Worm (Caenorhabditis elegans) whole organism, L2 larva: ENCODE results near the gene set-30.

ENCODE experiments used
- C34F6.9 ChIP-seq: fragments of 150-350 bp; optimal IDR thresholded peaks from 2 replicates; lab custom pipeline; 2014; ENCODE audit warnings: missing biosample characterization, missing genetic modification characterization
- F13H6.1 ChIP-seq: sonication (generic microtip); optimal IDR thresholded peaks from 2 replicates; lab custom pipeline; 2016; ENCODE audit warnings: missing genetic modification characterization, missing compliant biosample characterization
- Y55F3AM.14 ChIP-seq: fragments of 200-800 bp; sonication (Bioruptor generic); optimal IDR thresholded peaks from 2 replicates; lab custom pipeline; 2018; ENCODE audit warnings: mild to moderate bottlenecking, missing genetic modification characterization, missing compliant biosample characterization
- ZK546.5 ChIP-seq: sonication (generic microtip); optimal IDR thresholded peaks from 2 replicates; lab custom pipeline; 2017; ENCODE audit warnings: missing biosample characterization, missing genetic modification characterization
- alr-1 ChIP-seq: fragments of 150-350 bp; optimal IDR thresholded peaks from 2 replicates; lab custom pipeline; 2014; ENCODE audit warnings: missing biosample characterization, missing genetic modification characterization
- aly-2 ChIP-seq: fragments of 150-350 bp; optimal IDR thresholded peaks from 2 replicates; lab custom pipeline; 2014; ENCODE audit warnings: missing biosample characterization, missing genetic modification characterization
- blmp-1 ChIP-seq: sonication (generic microtip); optimal IDR thresholded peaks from 2 replicates; lab custom pipeline; 2017; ENCODE audit warnings: missing genetic modification characterization, mild to moderate bottlenecking, missing compliant biosample characterization, antibody characterized with exemption, moderate library complexity; ENCODE audit not compliant: insufficient read depth
- ceh-16 ChIP-seq: fragments of 150-350 bp; optimal IDR thresholded peaks from 2 replicates; lab custom pipeline; 2014; ENCODE audit warnings: missing biosample characterization, missing genetic modification characterization
- ceh-82 ChIP-seq: fragments of 150-350 bp; optimal IDR thresholded peaks from 2 replicates; lab custom pipeline; 2014; ENCODE audit warnings: missing biosample characterization, missing genetic modification characterization
- crh-2 ChIP-seq: sonication (generic microtip); optimal IDR thresholded peaks from 2 replicates; lab custom pipeline; 2017; ENCODE audit warnings: missing biosample characterization, missing genetic modification characterization
- dmd-4 ChIP-seq: sonication (generic microtip); optimal IDR thresholded peaks from 2 replicates; lab custom pipeline; 2017; ENCODE audit warnings: missing biosample characterization, missing genetic modification characterization
- egl-27 ChIP-seq: sonication (generic microtip); optimal IDR thresholded peaks from 3 replicates; lab custom pipeline; 2017; ENCODE audit warnings: missing biosample characterization, missing genetic modification reagents, missing genetic modification characterization
- elt-3 ChIP-seq: sonication (generic microtip); optimal IDR thresholded peaks from 2 replicates; lab custom pipeline; 2017; ENCODE audit warnings: missing biosample characterization, missing genetic modification characterization
- fos-1 ChIP-seq: fragments of 150-350 bp; optimal IDR thresholded peaks from 2 replicates; lab custom pipeline; 2014; ENCODE audit warnings: missing biosample characterization, missing genetic modification characterization
- gmeb-1 ChIP-seq: fragments of 150-350 bp; optimal IDR thresholded peaks from 2 replicates; lab custom pipeline; 2014; ENCODE audit warnings: missing biosample characterization, missing genetic modification characterization
- lin-11 ChIP-seq: fragments of 150-350 bp; sonication (generic microtip); optimal IDR thresholded peaks from 2 replicates; lab custom pipeline; 2014; ENCODE audit warnings: missing biosample characterization, missing genetic modification characterization, inconsistent platforms, mixed read lengths
- lin-13 ChIP-seq: fragments of 150-350 bp; optimal IDR thresholded peaks from 2 replicates; lab custom pipeline; 2014; ENCODE audit warnings: missing biosample characterization, missing genetic modification reagents, missing genetic modification characterization
- lin-39 ChIP-seq: fragments of 150-350 bp; optimal IDR thresholded peaks from 2 replicates; lab custom pipeline; 2014; ENCODE audit warnings: missing biosample characterization, missing genetic modification reagents, missing genetic modification characterization
- lsy-2 ChIP-seq, 2 experiments: fragments of 150-350 bp in 1 of 2; sonication (generic microtip) in 1 of 2; optimal IDR thresholded peaks; 2 replicates each; lab custom pipeline; 2014 to 2017; ENCODE audit warnings: missing biosample characterization in 2 of 2, missing genetic modification characterization in 2 of 2
- mab-5 ChIP-seq: fragments of 150-350 bp; optimal IDR thresholded peaks from 2 replicates; lab custom pipeline; 2014; ENCODE audit warnings: missing biosample characterization, missing genetic modification characterization
- mdl-1 ChIP-seq, 2 experiments: fragments of 150-350 bp in 1 of 2; sonication (generic microtip) in 1 of 2; optimal IDR thresholded peaks; 2 replicates each; lab custom pipeline; 2017; ENCODE audit warnings: missing biosample characterization in 2 of 2, missing genetic modification characterization in 2 of 2
- nhr-10 ChIP-seq: sonication (generic microtip); optimal IDR thresholded peaks from 2 replicates; lab custom pipeline; 2017; ENCODE audit warnings: missing biosample characterization, missing genetic modification characterization
- nhr-12 ChIP-seq: fragments of 150-350 bp; optimal IDR thresholded peaks from 2 replicates; lab custom pipeline; 2014; ENCODE audit warnings: missing biosample characterization, missing genetic modification characterization
- nhr-129 ChIP-seq: fragments of 150-350 bp; optimal IDR thresholded peaks from 2 replicates; lab custom pipeline; 2014; ENCODE audit warnings: missing biosample characterization, missing genetic modification characterization
- nhr-21 ChIP-seq: fragments of 150-350 bp; optimal IDR thresholded peaks from 2 replicates; lab custom pipeline; 2014; ENCODE audit warnings: missing biosample characterization, missing genetic modification characterization
- nhr-23 ChIP-seq: fragments of 150-350 bp; optimal IDR thresholded peaks from 2 replicates; lab custom pipeline; 2014; ENCODE audit warnings: missing biosample characterization, missing genetic modification reagents, missing genetic modification characterization
- nhr-237 ChIP-seq: fragments of 150-350 bp; optimal IDR thresholded peaks from 2 replicates; lab custom pipeline; 2014; ENCODE audit warnings: missing biosample characterization, missing genetic modification characterization
- nhr-25 ChIP-seq: fragments of 150-350 bp; sonication (generic microtip); optimal IDR thresholded peaks from 3 replicates; lab custom pipeline; 2014; ENCODE audit warnings: missing biosample characterization, missing genetic modification characterization
- nhr-6 ChIP-seq: fragments of 150-350 bp; optimal IDR thresholded peaks from 2 replicates; lab custom pipeline; 2014; ENCODE audit warnings: missing biosample characterization, missing genetic modification characterization
- nhr-77 ChIP-seq: fragments of 150-350 bp; optimal IDR thresholded peaks from 2 replicates; lab custom pipeline; 2014; ENCODE audit warnings: missing biosample characterization, missing genetic modification characterization
- peb-1 ChIP-seq: fragments of 150-350 bp; optimal IDR thresholded peaks from 2 replicates; lab custom pipeline; 2014; ENCODE audit warnings: missing biosample characterization, missing genetic modification characterization
- sem-4 ChIP-seq: fragments of 150-350 bp; optimal IDR thresholded peaks from 2 replicates; lab custom pipeline; 2014; ENCODE audit warnings: missing biosample characterization, missing genetic modification reagents, missing genetic modification characterization
- sma-9 ChIP-seq, 2 experiments: fragments of 150-350 bp in 1 of 2; sonication (generic microtip) in 1 of 2; optimal IDR thresholded peaks; 2 replicates each; lab custom pipeline; 2014 to 2016; ENCODE audit warnings: missing genetic modification characterization in 2 of 2, mild to moderate bottlenecking in 1 of 2, missing biosample characterization in 1 of 2, missing compliant biosample characterization in 1 of 2, missing genetic modification reagents in 1 of 2, moderate library complexity in 1 of 2
- snpc-4 ChIP-seq: fragments of 150-350 bp; optimal IDR thresholded peaks from 2 replicates; lab custom pipeline; 2014; ENCODE audit warnings: missing biosample characterization, missing genetic modification characterization
- unc-39 ChIP-seq: fragments of 150-350 bp; optimal IDR thresholded peaks from 2 replicates; lab custom pipeline; 2014; ENCODE audit warnings: missing biosample characterization, missing genetic modification characterization
- unc-55 ChIP-seq: fragments of 150-350 bp; sonication (generic microtip); optimal IDR thresholded peaks from 3 replicates; lab custom pipeline; 2014; ENCODE audit warnings: missing biosample characterization, missing genetic modification reagents, missing genetic modification characterization
- zag-1 ChIP-seq: fragments of 150-350 bp; optimal IDR thresholded peaks from 2 replicates; lab custom pipeline; 2014; ENCODE audit warnings: missing biosample characterization, missing genetic modification characterization
- ztf-1 ChIP-seq: fragments of 200-800 bp; sonication (Bioruptor generic); conservative IDR thresholded peaks from 2 replicates; pipeline ENCODE4 v1.3.6; 2022; ENCODE audit warnings: missing genetic modification characterization, missing compliant biosample characterization
- ztf-11 ChIP-seq: sonication (generic microtip); optimal IDR thresholded peaks from 2 replicates; lab custom pipeline; 2017; ENCODE audit warnings: missing biosample characterization, missing genetic modification characterization

set-30 gene

ce11 chrX:4978103-4978502 is 21.0 kb upstream of the set-30 start:
- TF ChIP-seq nhr-129 (tag; lab: Kevin White, UChicago): no peak
- TF ChIP-seq zag-1 (tag; lab: Kevin White, UChicago): no peak
- no peak for TF ChIP-seq nhr-23
- TF ChIP-seq unc-39: no peak
- TF ChIP-seq lin-13 (GFP tag; lab: Kevin White, UChicago): no peak
- no peak for TF ChIP-seq mdl-1 (tag; optimal IDR thresholded peaks at IDR 0.05; lab: Kevin White, UChicago)
- no peak for TF ChIP-seq crh-2
- no peak for TF ChIP-seq nhr-12 (tag; lab: Kevin White, UChicago)
- no peak for TF ChIP-seq ceh-16
- no peak for TF ChIP-seq ceh-82
- TF ChIP-seq aly-2 (tag; lab: Kevin White, UChicago): no peak
- TF ChIP-seq Y55F3AM.14: no peak
- no peak for TF ChIP-seq nhr-21 (tag; lab: Kevin White, UChicago)
- TF ChIP-seq nhr-25 (tag; lab: Kevin White, UChicago): no peak
- no peak for TF ChIP-seq dmd-4

ce11 chrX:4979060-4979459 is 20.0 kb upstream of the set-30 start:
- no peak for TF ChIP-seq nhr-25 (tag; lab: Kevin White, UChicago)
- TF ChIP-seq nhr-12 (tag; lab: Kevin White, UChicago): no peak
- peak; percentile 74 for TF ChIP-seq fos-1 (tag; lab: Kevin White, UChicago)
- no peak for TF ChIP-seq crh-2
- no peak for TF ChIP-seq nhr-129 (tag; lab: Kevin White, UChicago)
- TF ChIP-seq, all 48 proteins: peak for 1

ce11 chrX:4981059-4981458 is 18.0 kb upstream of the set-30 start:
- TF ChIP-seq blmp-1 (tag; lab: Kevin White, UChicago): no peak
- no peak for TF ChIP-seq ceh-16
- no peak for TF ChIP-seq unc-39
- TF ChIP-seq nhr-129 (tag; lab: Kevin White, UChicago): peak; percentile 14
- TF ChIP-seq mdl-1 (tag; optimal IDR thresholded peaks at IDR 0.05; lab: Kevin White, UChicago): peak in 1 of 2 experiments; percentile 8
- TF ChIP-seq sma-9 (GFP tag; optimal IDR thresholded peaks at IDR 0.05; lab: Kevin White, UChicago): no peak
- TF ChIP-seq sma-9 (tag; optimal IDR thresholded peaks at IDR 0.05; lab: Kevin White, UChicago): no peak
- no peak for TF ChIP-seq zag-1 (tag; lab: Kevin White, UChicago)
- no peak for TF ChIP-seq nhr-12 (tag; lab: Kevin White, UChicago)
- peak; percentile 23 for TF ChIP-seq unc-55 (GFP tag; lab: Kevin White, UChicago)
- TF ChIP-seq nhr-77: no peak
- no peak for TF ChIP-seq Y55F3AM.14
- TF ChIP-seq ztf-11: no peak
- TF ChIP-seq crh-2: no peak
- TF ChIP-seq lin-13 (GFP tag; lab: Kevin White, UChicago): no peak

ce11 chrX:4981579-4981978 is 17.5 kb upstream of the set-30 start:
- TF ChIP-seq mdl-1 (tag; optimal IDR thresholded peaks at IDR 0.05; lab: Kevin White, UChicago) (no peak), nhr-21 (tag; lab: Kevin White, UChicago) (no peak), nhr-6 (no peak), peb-1 (no peak), ztf-1 (GFP tag; lab: Robert Waterston, UW) (no peak), crh-2 (no peak), alr-1 (tag; lab: Kevin White, UChicago) (no peak), nhr-237 (tag; lab: Kevin White, UChicago) (no peak)

ce11 chrX:4982009-4982625 is 17.0 kb upstream of the set-30 start:
- TF ChIP-seq nhr-21 (tag; lab: Kevin White, UChicago) (no peak), lin-11 (tag; lab: Kevin White, UChicago) (peak; percentile 46), blmp-1 (tag; lab: Kevin White, UChicago) (no peak), lin-39 (tag; lab: Kevin White, UChicago) (no peak), ztf-1 (GFP tag; lab: Robert Waterston, UW) (no peak), ztf-11 (no peak), nhr-129 (tag; lab: Kevin White, UChicago) (peak; percentile 60), lsy-2 (tag; optimal IDR thresholded peaks at IDR 0.05; lab: Kevin White, UChicago) (peak in 1 of 2 experiments; percentile 58), unc-39 (no peak), unc-55 (GFP tag; lab: Kevin White, UChicago) (peak; percentile 57), ZK546.5 (no peak), ceh-16 (no peak), egl-27 (tag; lab: Kevin White, UChicago) (no peak), sem-4 (tag; lab: Kevin White, UChicago) (peak; percentile 55), mab-5 (tag; lab: Kevin White, UChicago) (peak; percentile 41), nhr-6 (peak; percentile 39), C34F6.9 (tag; lab: Kevin White, UChicago) (peak; percentile 47), mdl-1 (tag; optimal IDR thresholded peaks at IDR 0.05; lab: Kevin White, UChicago) (peak; percentile 37 to 38), nhr-237 (tag; lab: Kevin White, UChicago) (no peak), fos-1 (tag; lab: Kevin White, UChicago) (no peak), nhr-10 (no peak), crh-2 (peak; percentile 49), nhr-77 (no peak), snpc-4 (tag; lab: Kevin White, UChicago) (no peak), dmd-4 (no peak), sma-9 (GFP tag; optimal IDR thresholded peaks at IDR 0.05; lab: Kevin White, UChicago) (peak; percentile 65), sma-9 (tag; optimal IDR thresholded peaks at IDR 0.05; lab: Kevin White, UChicago) (no peak), F13H6.1 (tag; lab: Kevin White, UChicago) (peak; percentile 35), alr-1 (tag; lab: Kevin White, UChicago) (no peak), Y55F3AM.14 (peak; percentile 57), gmeb-1 (tag; lab: Kevin White, UChicago) (no peak), zag-1 (tag; lab: Kevin White, UChicago) (peak; percentile 88), elt-3 (tag; lab: Kevin White, UChicago) (no peak)
